Worm (Caenorhabditis elegans): Measurements from ENCODE around the gene C33A12.4.

ce11 chrIV:9533071-9533470, 22.7 kb upstream of the C33A12.4 start, which contains the start of gene F56H11.2:
- TF ChIP-seq mdl-1 (tag; optimal IDR thresholded peaks at IDR 0.05) (no peak), lsy-2 (tag; optimal IDR thresholded peaks at IDR 0.05) (no peak), mab-5 (tag; optimal IDR thresholded peaks at IDR 0.05) (no peak), lin-13 (GFP tag; optimal IDR thresholded peaks at IDR 0.05) (no peak), unc-62 (GFP tag; optimal IDR thresholded peaks at IDR 0.05) (no peak)
